Fruit fly (Drosophila melanogaster) whole organism, prepupa: ENCODE measurements around the gene gdl.

Experiments
- Blimp-1 ChIP-seq: fragments of 200-800 bp; sonication (Bioruptor generic); optimal IDR thresholded peaks from 3 replicates; lab custom pipeline; 2017; ENCODE audit warnings: missing biosample characterization, missing genetic modification characterization, mild to moderate bottlenecking, moderate library complexity, missing genetic modification reagents
- CG10669 ChIP-seq: fragments of 200-800 bp; sonication (Bioruptor generic); optimal IDR thresholded peaks from 3 replicates; lab custom pipeline; 2018; ENCODE audit warnings: missing biosample characterization, mild to moderate bottlenecking, missing genetic modification characterization, moderate library complexity
- CG1621 ChIP-seq: fragments of 200-800 bp; sonication (Bioruptor generic); optimal IDR thresholded peaks from 3 replicates; lab custom pipeline; 2018; ENCODE audit warnings: missing biosample characterization, mild to moderate bottlenecking, missing genetic modification characterization
- CG3032 ChIP-seq: fragments of 200-800 bp; optimal IDR thresholded peaks from 2 replicates; lab custom pipeline; 2019; ENCODE audit warnings: missing biosample characterization, mild to moderate bottlenecking, missing genetic modification characterization, moderate library complexity
- CG31627 ChIP-seq: fragments of 200-800 bp; sonication (Bioruptor generic); optimal IDR thresholded peaks from 3 replicates; lab custom pipeline; 2016; ENCODE audit warnings: missing biosample characterization, missing genetic modification characterization
- CG32006 ChIP-seq: fragments of 200-800 bp; sonication (Bioruptor generic); optimal IDR thresholded peaks from 3 replicates; lab custom pipeline; 2017; ENCODE audit warnings: missing biosample characterization, mild to moderate bottlenecking, missing genetic modification characterization
- CG34406 ChIP-seq: fragments of 200-800 bp; sonication (Bioruptor generic); optimal IDR thresholded peaks from 3 replicates; lab custom pipeline; 2016; ENCODE audit warnings: missing biosample characterization, missing genetic modification characterization
- CG6163 ChIP-seq: fragments of 200-800 bp; sonication (Bioruptor generic); IDR thresholded peaks from 3 replicates; pipeline ENCODE4 v1.3.6; 2022; ENCODE audit warnings: missing biosample characterization, missing genetic modification characterization
- CG6276 ChIP-seq: fragments of 200-800 bp; sonication (Bioruptor generic); optimal IDR thresholded peaks from 2 replicates; lab custom pipeline; 2017; ENCODE audit warnings: missing biosample characterization, mild to moderate bottlenecking, missing genetic modification characterization
- CG6808 ChIP-seq: fragments of 200-800 bp; sonication (Bioruptor generic); optimal IDR thresholded peaks from 3 replicates; lab custom pipeline; 2017; ENCODE audit warnings: missing biosample characterization, missing genetic modification characterization, mild to moderate bottlenecking, moderate library complexity, missing genetic modification reagents
- CG8119 ChIP-seq: fragments of 200-800 bp; sonication (Bioruptor generic); IDR thresholded peaks from 3 replicates; pipeline ENCODE4 v1.3.6; 2022; ENCODE audit warnings: missing biosample characterization, missing genetic modification characterization
- CG8632 ChIP-seq: fragments of 200-800 bp; sonication (Bioruptor generic); optimal IDR thresholded peaks from 3 replicates; lab custom pipeline; 2016; ENCODE audit warnings: missing biosample characterization, missing genetic modification characterization
- CG9139 ChIP-seq: fragments of 200-800 bp; sonication (Bioruptor generic); optimal IDR thresholded peaks from 3 replicates; lab custom pipeline; 2017; ENCODE audit warnings: missing biosample characterization, mild to moderate bottlenecking, missing genetic modification characterization
- Eip75B ChIP-seq: fragments of 200-800 bp; sonication (Bioruptor generic); optimal IDR thresholded peaks from 3 replicates; lab custom pipeline; 2016; ENCODE audit warnings: missing biosample characterization, missing genetic modification characterization
- Eip78C ChIP-seq: fragments of 200-800 bp; sonication (Bioruptor generic); peaks from one replicate; lab custom pipeline; 2016; ENCODE audit warnings: missing biosample characterization, missing genetic modification characterization
- Hr38 ChIP-seq: sonication (Bioruptor generic); optimal IDR thresholded peaks from 2 replicates; lab custom pipeline; 2016; ENCODE audit warnings: missing biosample characterization, missing genetic modification characterization
- Hr4 ChIP-seq: fragments of 200-800 bp; sonication (Bioruptor generic); optimal IDR thresholded peaks from 3 replicates; lab custom pipeline; 2016; ENCODE audit warnings: missing biosample characterization, missing genetic modification characterization
- Met ChIP-seq: fragments of 200-800 bp; sonication (Bioruptor generic); optimal IDR thresholded peaks from 3 replicates; lab custom pipeline; 2016; ENCODE audit warnings: missing biosample characterization, missing genetic modification characterization
- Sox14 ChIP-seq: fragments of 200-800 bp; sonication (Bioruptor generic); optimal IDR thresholded peaks from 3 replicates; lab custom pipeline; 2016; ENCODE audit warnings: missing biosample characterization, missing genetic modification characterization
- achi ChIP-seq: fragments of 200-800 bp; sonication (Bioruptor generic); optimal IDR thresholded peaks from 3 replicates; lab custom pipeline; 2016; ENCODE audit warnings: missing biosample characterization, missing genetic modification characterization
- acj6 ChIP-seq: fragments of 200-800 bp; sonication (Bioruptor generic); optimal IDR thresholded peaks from 3 replicates; lab custom pipeline; 2016; ENCODE audit warnings: missing biosample characterization, missing genetic modification characterization
- dsx ChIP-seq: fragments of 200-800 bp; optimal IDR thresholded peaks from 3 replicates; lab custom pipeline; 2019; ENCODE audit warnings: missing biosample characterization, mild to moderate bottlenecking, missing genetic modification characterization, moderate library complexity; ENCODE audit not compliant: poor library complexity, severe bottlenecking
- eg ChIP-seq: fragments of 200-800 bp; sonication (Bioruptor generic); IDR thresholded peaks from 3 replicates; pipeline ENCODE4 v1.3.6; 2022; ENCODE audit warnings: missing biosample characterization, missing genetic modification characterization
- esn ChIP-seq: fragments of 200-800 bp; sonication (Bioruptor generic); optimal IDR thresholded peaks from 2 replicates; lab custom pipeline; 2016; ENCODE audit warnings: missing biosample characterization, mild to moderate bottlenecking, missing genetic modification characterization, moderate library complexity
- fd59A ChIP-seq: fragments of 200-800 bp; sonication (Bioruptor generic); optimal IDR thresholded peaks from 2 replicates; lab custom pipeline; 2017; ENCODE audit warnings: missing biosample characterization, mild to moderate bottlenecking, missing genetic modification characterization, missing genetic modification reagents
- fkh ChIP-seq: fragments of 200-800 bp; sonication (Bioruptor generic); optimal IDR thresholded peaks from 3 replicates; lab custom pipeline; 2017; ENCODE audit warnings: missing biosample characterization, mild to moderate bottlenecking, missing genetic modification characterization, moderate library complexity
- pdm3 ChIP-seq: fragments of 200-800 bp; sonication (Bioruptor generic); optimal IDR thresholded peaks from 3 replicates; lab custom pipeline; 2016; ENCODE audit warnings: missing biosample characterization, missing genetic modification characterization
- salr ChIP-seq, 2 experiments: fragments of 200-800 bp; sonication (Bioruptor generic); optimal IDR thresholded peaks; 3 replicates each; lab custom pipeline; 2016 to 2018; ENCODE audit warnings: missing biosample characterization in 2 of 2, missing genetic modification characterization in 2 of 2, mild to moderate bottlenecking in 1 of 2
- ss ChIP-seq, 2 experiments: fragments of 200-800 bp; sonication (Bioruptor generic); optimal IDR thresholded peaks; 2 replicates in 1 of 2; 3 replicates in 1 of 2; lab custom pipeline; 2017 to 2018; ENCODE audit warnings: mild to moderate bottlenecking in 2 of 2, missing biosample characterization in 2 of 2, missing genetic modification characterization in 2 of 2, moderate library complexity in 1 of 2
- svp ChIP-seq: fragments of 200-800 bp; sonication (Bioruptor generic); peaks from one replicate; lab custom pipeline; 2016; ENCODE audit warnings: missing biosample characterization, missing genetic modification characterization
- topi ChIP-seq: fragments of 200-800 bp; sonication (Bioruptor generic); optimal IDR thresholded peaks from 3 replicates; lab custom pipeline; 2016; ENCODE audit warnings: missing biosample characterization, missing genetic modification characterization
- vri ChIP-seq: fragments of 200-800 bp; sonication (Bioruptor generic); optimal IDR thresholded peaks from 3 replicates; lab custom pipeline; 2016; ENCODE audit warnings: missing biosample characterization, mild to moderate bottlenecking, missing genetic modification characterization

The gdl gene

dm6 chr3L:15509398-15509797 is at the start of gene gdl, which contains the start of gene gdl-ORF39:
gdl (plus strand) TSS chr3L:15509445.
gdl-ORF39 (plus strand) TSS chr3L:15509445.
- TF ChIP-seq CG9139 (GFP tag; lab: Kevin White, UChicago) (no peak), acj6 (no peak), Eip78C (GFP tag; lab: Kevin White, UChicago) (peak; percentile 64), pdm3 (GFP tag; lab: Kevin White, UChicago) (no peak)

dm6 chr3L:15474010-15474409 is 35.2 kb upstream of the gdl start, which contains the start of gene cocoon:
cocoon (minus strand) TSS chr3L:15474110.
- TF ChIP-seq dsx (GFP tag; lab: Kevin White, UChicago) (no peak), Eip75B (GFP tag; lab: Kevin White, UChicago) (no peak), CG1621 (tag; lab: Kevin White, UChicago) (no peak), CG6808 (GFP tag; lab: Kevin White, UChicago) (no peak), salr (GFP tag; optimal IDR thresholded peaks at IDR 0.05; lab: Kevin White, UChicago) (no peak), Met (GFP tag; lab: Kevin White, UChicago) (no peak)

- TF ChIP-seq CG6163 (GFP tag; lab: Robert Waterston, UW) (no peak), CG8632 (GFP tag; lab: Kevin White, UChicago) (no peak), Blimp-1 (GFP tag; lab: Kevin White, UChicago) (no peak), Hr38 (GFP tag; lab: Kevin White, UChicago) (no peak), Sox14 (GFP tag; lab: Kevin White, UChicago) (no peak), fkh (GFP tag; lab: Kevin White, UChicago) (no peak), CG3032 (tag; lab: Kevin White, UChicago) (no peak), CG8119 (GFP tag; lab: Robert Waterston, UW) (no peak)
Observed at dm6 chr3L:15485302-15485701, 23.9 kb upstream of the gdl start, which contains the start of gene Ran-like. Ran-like (minus strand) TSS chr3L:15485402.

- TF ChIP-seq CG32006 (GFP tag; lab: Kevin White, UChicago) (peak; percentile 9), fkh (GFP tag; lab: Kevin White, UChicago) (peak; percentile 14), Hr4 (GFP tag; lab: Kevin White, UChicago) (no peak)
Observed at dm6 chr3L:15493886-15494598, 15.2 kb upstream of the gdl start.

- TF ChIP-seq fkh (GFP tag; lab: Kevin White, UChicago) (peak; percentile 6), vri (GFP tag; lab: Kevin White, UChicago) (peak; percentile 13), Eip78C (GFP tag; lab: Kevin White, UChicago) (peak; percentile 25), ss (GFP tag; optimal IDR thresholded peaks at IDR 0.05; lab: Kevin White, UChicago) (no peak), CG8119 (GFP tag; lab: Robert Waterston, UW) (no peak), CG10669 (no peak), esn (GFP tag; lab: Kevin White, UChicago) (no peak), CG32006 (GFP tag; lab: Kevin White, UChicago) (no peak), CG6808 (GFP tag; lab: Kevin White, UChicago) (no peak)
Observed at dm6 chr3L:15494599-15495271, 14.5 kb upstream of the gdl start.

dm6 chr3L:15495449-15495848 is 13.8 kb upstream of the gdl start, which contains the start of gene CG12355:
CG12355 (minus strand) TSS chr3L:15495549.
- TF ChIP-seq topi (GFP tag; lab: Kevin White, UChicago) = no peak
- TF ChIP-seq CG6276 = no peak
- TF ChIP-seq CG8632 (GFP tag; lab: Kevin White, UChicago) = no peak
- TF ChIP-seq fd59A (GFP tag; lab: Kevin White, UChicago) = no peak
- no peak for TF ChIP-seq salr (GFP tag; optimal IDR thresholded peaks at IDR 0.05; lab: Kevin White, UChicago)
- no peak for TF ChIP-seq achi (GFP tag; lab: Kevin White, UChicago)
- TF ChIP-seq CG31627 (GFP tag; lab: Kevin White, UChicago) = no peak
- TF ChIP-seq CG1621 (tag; lab: Kevin White, UChicago) = no peak
- no peak for TF ChIP-seq CG8119 (GFP tag; lab: Robert Waterston, UW)
- TF ChIP-seq CG32006 (GFP tag; lab: Kevin White, UChicago) = no peak
- TF ChIP-seq eg (GFP tag; lab: Robert Waterston, UW) = no peak
- no peak for TF ChIP-seq CG34406 (GFP tag; lab: Kevin White, UChicago)
- no peak for TF ChIP-seq svp (GFP tag; lab: Kevin White, UChicago)
